Fruit fly (Drosophila melanogaster): ENCODE data around the gene sicily.

DNA sequence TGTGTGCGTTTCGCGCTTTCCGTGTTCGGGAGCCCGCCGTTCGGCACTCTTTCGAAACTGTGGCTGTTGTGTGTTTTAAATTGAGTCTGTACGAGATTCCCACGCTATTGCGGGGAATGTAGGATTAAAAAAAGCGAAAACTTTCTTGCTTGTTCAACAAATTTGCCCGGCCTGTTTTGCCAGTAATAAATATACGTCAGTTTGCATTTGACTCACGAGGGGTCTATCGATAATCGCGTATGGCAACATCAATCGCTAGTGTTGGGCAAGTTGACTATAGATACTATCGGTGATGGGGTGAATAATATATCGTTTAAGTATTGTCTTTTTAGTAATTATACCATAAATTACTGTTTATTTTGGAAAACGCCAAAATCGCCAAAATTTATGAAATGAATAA, 13.6 kb downstream of the sicily start, which contains the start of gene Upf1:
- no peak for TF ChIP-seq lola (GFP tag; optimal IDR thresholded peaks at IDR 0.05)
- peak; percentile 83 for TF ChIP-seq fru (GFP tag; optimal IDR thresholded peaks at IDR 0.05)
- no peak for TF ChIP-seq Hr83 (GFP tag; optimal IDR thresholded peaks at IDR 0.05; ENCODE audit: poor library complexity, severe bottlenecking)
- no peak for TF ChIP-seq Jra (GFP tag; optimal IDR thresholded peaks at IDR 0.05)
